Worm (Caenorhabditis elegans) whole organism, L1 larva: ENCODE data around the gene F52C12.6.

ENCODE experiments used
- C04F5.9 ChIP-seq: sonication (generic microtip); optimal IDR thresholded peaks from 2 replicates; lab custom pipeline; 2016; ENCODE audit warnings: missing genetic modification characterization, missing compliant biosample characterization
- C16A3.4 ChIP-seq: fragments of 150-350 bp; optimal IDR thresholded peaks from 2 replicates; lab custom pipeline; 2014; ENCODE audit warnings: missing biosample characterization, missing genetic modification characterization
- F16B12.6 ChIP-seq: fragments of 150-350 bp; optimal IDR thresholded peaks from 2 replicates; lab custom pipeline; 2014; ENCODE audit warnings: missing biosample characterization, missing genetic modification characterization
- aly-2 ChIP-seq: fragments of 150-350 bp; optimal IDR thresholded peaks from 2 replicates; lab custom pipeline; 2014; ENCODE audit warnings: missing biosample characterization, missing genetic modification characterization
- blmp-1 ChIP-seq: fragments of 150-350 bp; optimal IDR thresholded peaks from 2 replicates; lab custom pipeline; 2014; ENCODE audit warnings: missing biosample characterization, missing genetic modification characterization
- ceh-82 ChIP-seq, 3 experiments: fragments of 150-350 bp in 1 of 3; sonication (generic microtip) in 2 of 3; optimal IDR thresholded peaks; 2 replicates each; lab custom pipeline; 2014 to 2017; ENCODE audit warnings: missing biosample characterization in 3 of 3, missing genetic modification characterization in 3 of 3
- ceh-90 ChIP-seq: sonication (generic microtip); optimal IDR thresholded peaks from 2 replicates; lab custom pipeline; 2016; ENCODE audit warnings: missing genetic modification characterization, missing compliant biosample characterization
- dpl-1 ChIP-seq, 3 experiments: fragments of 150-350 bp in 2 of 3; sonication (generic microtip) in 1 of 3; optimal IDR thresholded peaks; 2 replicates each; lab custom pipeline; 2014 to 2017; ENCODE audit warnings: missing biosample characterization in 3 of 3, missing genetic modification characterization in 3 of 3, missing genetic modification reagents in 3 of 3
- dsc-1 ChIP-seq: sonication (generic microtip); optimal IDR thresholded peaks from 2 replicates; lab custom pipeline; 2016; ENCODE audit warnings: mild to moderate bottlenecking, missing genetic modification characterization, missing compliant biosample characterization
- efl-1 ChIP-seq, 4 experiments: fragments of 150-350 bp; optimal IDR thresholded peaks in 3 of 4; peaks in 1 of 4; 1 replicate in 1 of 4; 2 replicates in 3 of 4; lab custom pipeline; 2014; ENCODE audit warnings: missing biosample characterization in 2 of 4, missing genetic modification characterization in 2 of 4, missing genetic modification reagents in 2 of 4
- elt-3 ChIP-seq, 6 experiments: fragments of 150-350 bp in 1 of 6; sonication (generic microtip); optimal IDR thresholded peaks; 2 replicates each; lab custom pipeline; 2017 to 2018; ENCODE audit warnings: missing biosample characterization in 6 of 6, missing genetic modification characterization in 6 of 6, inconsistent platforms in 1 of 6
- ets-5 ChIP-seq: fragments of 200-800 bp; sonication (Bioruptor generic); IDR thresholded peaks from 2 replicates; pipeline ENCODE4 v1.3.6; 2022; ENCODE audit warnings: missing genetic modification characterization, missing compliant biosample characterization
- fkh-8 ChIP-seq: sonication (generic microtip); optimal IDR thresholded peaks from 2 replicates; lab custom pipeline; 2016; ENCODE audit warnings: mild to moderate bottlenecking, missing genetic modification characterization, missing compliant biosample characterization
- grh-1 ChIP-seq: fragments of 200-800 bp; sonication (Bioruptor generic); IDR thresholded peaks from 2 replicates; pipeline ENCODE4 v1.3.6; 2022; ENCODE audit warnings: missing genetic modification reagents, missing genetic modification characterization, missing compliant biosample characterization
- hpl-2 ChIP-seq: fragments of 150-350 bp; optimal IDR thresholded peaks from 2 replicates; lab custom pipeline; 2014; ENCODE audit warnings: missing biosample characterization, missing genetic modification reagents, missing genetic modification characterization
- irx-1 ChIP-seq: sonication (generic microtip); optimal IDR thresholded peaks from 2 replicates; lab custom pipeline; 2016; ENCODE audit warnings: missing genetic modification characterization, missing compliant biosample characterization
- isw-1 ChIP-seq: fragments of 200-800 bp; sonication (Bioruptor generic); IDR thresholded peaks from 2 replicates; pipeline ENCODE4 v1.3.6; 2022; ENCODE audit warnings: missing genetic modification characterization, missing compliant biosample characterization
- lin-13 ChIP-seq: fragments of 150-350 bp; optimal IDR thresholded peaks from 2 replicates; lab custom pipeline; 2014; ENCODE audit warnings: missing biosample characterization, missing genetic modification reagents, missing genetic modification characterization
- lin-15B ChIP-seq: fragments of 150-350 bp; sonication (generic microtip); optimal IDR thresholded peaks from 3 replicates; lab custom pipeline; 2014; ENCODE audit warnings: missing biosample characterization, missing genetic modification characterization
- lin-35 ChIP-seq, 2 experiments: fragments of 150-350 bp; optimal IDR thresholded peaks; 2 replicates each; lab custom pipeline; 2014; ENCODE audit warnings: missing biosample characterization in 2 of 2, missing genetic modification characterization in 2 of 2, missing genetic modification reagents in 2 of 2
- lin-39 ChIP-seq: fragments of 150-350 bp; optimal IDR thresholded peaks from 2 replicates; lab custom pipeline; 2014; ENCODE audit warnings: missing biosample characterization, missing genetic modification reagents, missing genetic modification characterization
- lsy-2 ChIP-seq, 2 experiments: fragments of 150-350 bp; optimal IDR thresholded peaks; 2 replicates each; lab custom pipeline; 2014; ENCODE audit warnings: missing biosample characterization in 2 of 2, missing genetic modification characterization in 2 of 2
- mdl-1 ChIP-seq, 2 experiments: fragments of 150-350 bp; optimal IDR thresholded peaks; 2 replicates each; lab custom pipeline; 2014 to 2017; ENCODE audit warnings: missing biosample characterization in 2 of 2, missing genetic modification characterization in 2 of 2, inconsistent platforms in 1 of 2
- mep-1 ChIP-seq: fragments of 150-350 bp; optimal IDR thresholded peaks from 2 replicates; lab custom pipeline; 2014; ENCODE audit warnings: missing biosample characterization, missing genetic modification characterization
- nhr-11 ChIP-seq: fragments of 150-350 bp; optimal IDR thresholded peaks from 2 replicates; lab custom pipeline; 2014; ENCODE audit warnings: missing biosample characterization, missing genetic modification characterization
- nhr-12 ChIP-seq: sonication (generic microtip); optimal IDR thresholded peaks from 2 replicates; lab custom pipeline; 2017; ENCODE audit warnings: missing biosample characterization, missing genetic modification characterization
- nhr-19 ChIP-seq: fragments of 200-800 bp; sonication (Bioruptor generic); conservative IDR thresholded peaks from 2 replicates; pipeline ENCODE4 v1.3.6; 2022; ENCODE audit warnings: missing genetic modification characterization, missing compliant biosample characterization
- nhr-20 ChIP-seq: sonication (generic microtip); optimal IDR thresholded peaks from 2 replicates; lab custom pipeline; 2016; ENCODE audit warnings: mild to moderate bottlenecking, missing genetic modification characterization, missing compliant biosample characterization
- nhr-71 ChIP-seq: sonication (generic microtip); optimal IDR thresholded peaks from 2 replicates; lab custom pipeline; 2016; ENCODE audit warnings: mild to moderate bottlenecking, missing genetic modification characterization, moderate library complexity, missing compliant biosample characterization
- nhr-77 ChIP-seq: fragments of 150-350 bp; optimal IDR thresholded peaks from 2 replicates; lab custom pipeline; 2014; ENCODE audit warnings: missing biosample characterization, missing genetic modification characterization
- nhr-85 ChIP-seq: sonication (generic microtip); peaks from one replicate; lab custom pipeline; 2016; ENCODE audit warnings: missing genetic modification characterization, inconsistent platforms, missing compliant biosample characterization
- nhr-90 ChIP-seq: sonication (generic microtip); optimal IDR thresholded peaks from 2 replicates; lab custom pipeline; 2016; ENCODE audit warnings: mild to moderate bottlenecking, missing genetic modification characterization, missing compliant biosample characterization; ENCODE audit not compliant: poor library complexity
- pax-3 ChIP-seq: fragments of 200-800 bp; sonication (Bioruptor generic); optimal IDR thresholded peaks from 2 replicates; lab custom pipeline; 2018; ENCODE audit warnings: mild to moderate bottlenecking, missing genetic modification characterization, moderate library complexity, missing compliant biosample characterization
- snpc-4 ChIP-seq: fragments of 150-350 bp; optimal IDR thresholded peaks from 2 replicates; lab custom pipeline; 2014; ENCODE audit warnings: missing biosample characterization, missing genetic modification characterization
- snu-23 ChIP-seq: sonication (generic microtip); optimal IDR thresholded peaks from 2 replicates; lab custom pipeline; 2016; ENCODE audit warnings: missing genetic modification characterization, missing compliant biosample characterization
- sox-4 ChIP-seq: sonication (generic microtip); optimal IDR thresholded peaks from 2 replicates; lab custom pipeline; 2016; ENCODE audit warnings: missing genetic modification characterization, missing compliant biosample characterization
- sup-37 ChIP-seq: fragments of 200-800 bp; sonication (Bioruptor generic); optimal IDR thresholded peaks from 2 replicates; lab custom pipeline; 2018; ENCODE audit warnings: mild to moderate bottlenecking, missing genetic modification characterization, missing compliant biosample characterization
- swsn-7 ChIP-seq: sonication (generic microtip); optimal IDR thresholded peaks from 2 replicates; lab custom pipeline; 2016; ENCODE audit warnings: missing genetic modification characterization, missing compliant biosample characterization
- tbx-2 ChIP-seq: sonication (generic microtip); optimal IDR thresholded peaks from 2 replicates; lab custom pipeline; 2016; ENCODE audit warnings: missing genetic modification characterization, missing compliant biosample characterization
- tlp-1 ChIP-seq: fragments of 150-350 bp; optimal IDR thresholded peaks from 2 replicates; lab custom pipeline; 2014; ENCODE audit warnings: missing biosample characterization, missing genetic modification characterization
- unc-130 ChIP-seq: fragments of 150-350 bp; optimal IDR thresholded peaks from 2 replicates; lab custom pipeline; 2017; ENCODE audit warnings: missing biosample characterization, missing genetic modification characterization, inconsistent platforms
- unc-30 ChIP-seq: sonication (generic microtip); optimal IDR thresholded peaks from 2 replicates; lab custom pipeline; 2017; ENCODE audit warnings: missing biosample characterization, missing genetic modification characterization
- unc-62 ChIP-seq: fragments of 150-350 bp; optimal IDR thresholded peaks from 2 replicates; lab custom pipeline; 2014; ENCODE audit warnings: missing biosample characterization, missing genetic modification reagents, missing genetic modification characterization
- unc-86 ChIP-seq: sonication (generic microtip); optimal IDR thresholded peaks from 2 replicates; lab custom pipeline; 2016; ENCODE audit warnings: missing genetic modification characterization, missing compliant biosample characterization
- vab-15 ChIP-seq: sonication (generic microtip); optimal IDR thresholded peaks from 2 replicates; lab custom pipeline; 2017; ENCODE audit warnings: missing genotype, mild to moderate bottlenecking, missing genetic modification characterization, missing compliant biosample characterization
- xbp-1 ChIP-seq: sonication (generic microtip); optimal IDR thresholded peaks from 2 replicates; lab custom pipeline; 2016; ENCODE audit warnings: missing genetic modification characterization, missing compliant biosample characterization
- zag-1 ChIP-seq: fragments of 150-350 bp; optimal IDR thresholded peaks from 2 replicates; lab custom pipeline; 2014; ENCODE audit warnings: missing biosample characterization, missing genetic modification characterization
- zip-4 ChIP-seq: fragments of 200-800 bp; sonication (Bioruptor generic); optimal IDR thresholded peaks from 2 replicates; lab custom pipeline; 2018; ENCODE audit warnings: mild to moderate bottlenecking, missing genetic modification characterization, moderate library complexity, missing compliant biosample characterization

Gene F52C12.6

ce11 chrIV:1952312-1952711 lies 4.2 kb upstream of the F52C12.6 start:
- TF ChIP-seq unc-86 (tag; lab: Kevin White, UChicago) (no peak), efl-1 (optimal IDR thresholded peaks at IDR 0.05; lab: Kevin White, UChicago) (peak; percentile 9 to 54), efl-1 (GFP tag; optimal IDR thresholded peaks at IDR 0.05 in 1 of 2; lab: Kevin White, UChicago) (peak; percentile 13 to 94), dpl-1 (GFP tag; optimal IDR thresholded peaks at IDR 0.05; lab: Kevin White, UChicago) (peak in 1 of 3 experiments; percentile 29), nhr-12 (no peak), tbx-2 (tag; lab: Kevin White, UChicago) (no peak), fkh-8 (no peak), lin-35 (GFP tag; optimal IDR thresholded peaks at IDR 0.05; lab: Kevin White, UChicago) (peak in 1 of 2 experiments; percentile 6), tlp-1 (no peak), lin-39 (no peak), grh-1 (GFP tag; lab: Robert Waterston, UW) (no peak), ets-5 (GFP tag; lab: Robert Waterston, UW) (no peak), C16A3.4 (tag; lab: Kevin White, UChicago) (no peak), nhr-85 (tag; lab: Kevin White, UChicago) (no peak), irx-1 (tag; lab: Kevin White, UChicago) (no peak), zag-1 (no peak), nhr-71 (no peak), unc-130 (no peak), unc-30 (no peak), xbp-1 (tag; lab: Kevin White, UChicago) (no peak), C04F5.9 (tag; lab: Kevin White, UChicago) (no peak), mdl-1 (tag; optimal IDR thresholded peaks at IDR 0.05; lab: Kevin White, UChicago) (no peak), isw-1 (GFP tag; lab: Robert Waterston, UW) (no peak), ceh-82 (tag; optimal IDR thresholded peaks at IDR 0.05; lab: Kevin White, UChicago) (no peak), pax-3 (no peak), F16B12.6 (tag; lab: Kevin White, UChicago) (no peak)

- TF ChIP-seq snpc-4 (tag; lab: Kevin White, UChicago) (no peak), vab-15 (no peak), grh-1 (GFP tag; lab: Robert Waterston, UW) (no peak), lin-15B (tag; lab: Kevin White, UChicago) (peak; percentile 47), unc-62 (no peak), lin-35 (GFP tag; optimal IDR thresholded peaks at IDR 0.05; lab: Kevin White, UChicago) (peak; percentile 79 to 91), efl-1 (optimal IDR thresholded peaks at IDR 0.05; lab: Kevin White, UChicago) (peak; percentile 48 to 85), efl-1 (GFP tag; optimal IDR thresholded peaks at IDR 0.05 in 1 of 2; lab: Kevin White, UChicago) (peak; percentile 86 to 98), nhr-71 (peak; percentile 86), snu-23 (GFP tag; lab: Kevin White, UChicago) (peak; percentile 82), mep-1 (tag; lab: Kevin White, UChicago) (peak; percentile 58), elt-3 (tag; optimal IDR thresholded peaks at IDR 0.05; lab: Kevin White, UChicago) (peak in 1 of 6 experiments; percentile 22), lsy-2 (tag; optimal IDR thresholded peaks at IDR 0.05; lab: Kevin White, UChicago) (peak; percentile 69 to 80), tbx-2 (tag; lab: Kevin White, UChicago) (peak; percentile 80), nhr-77 (peak; percentile 14), sox-4 (tag; lab: Kevin White, UChicago) (peak; percentile 49), pax-3 (peak; percentile 51), nhr-11 (no peak), ceh-90 (no peak), sup-37 (GFP tag; lab: Kevin White, UChicago) (peak; percentile 18), dpl-1 (GFP tag; optimal IDR thresholded peaks at IDR 0.05; lab: Kevin White, UChicago) (peak; percentile 70 to 88 (median 84)), fkh-8 (peak; percentile 63), aly-2 (tag; lab: Kevin White, UChicago) (peak; percentile 19), C16A3.4 (tag; lab: Kevin White, UChicago) (peak; percentile 34), blmp-1 (tag; lab: Kevin White, UChicago) (peak; percentile 36), ceh-82 (tag; optimal IDR thresholded peaks at IDR 0.05; lab: Kevin White, UChicago) (peak; percentile 47 to 52 (median 48)), mdl-1 (tag; optimal IDR thresholded peaks at IDR 0.05; lab: Kevin White, UChicago) (peak in 1 of 2 experiments; percentile 16), ets-5 (GFP tag; lab: Robert Waterston, UW) (no peak), hpl-2 (GFP tag; lab: Kevin White, UChicago) (no peak), nhr-19 (GFP tag; lab: Robert Waterston, UW) (peak; percentile 61), nhr-20 (peak; percentile 76), zip-4 (GFP tag; lab: Kevin White, UChicago) (peak; percentile 56), lin-39 (peak; percentile 50), nhr-90 (tag; lab: Kevin White, UChicago) (peak; percentile 80), unc-130 (no peak), nhr-85 (tag; lab: Kevin White, UChicago) (peak; percentile 83), dsc-1 (peak; percentile 84), C04F5.9 (tag; lab: Kevin White, UChicago) (peak; percentile 36), lin-13 (GFP tag; lab: Kevin White, UChicago) (no peak), xbp-1 (tag; lab: Kevin White, UChicago) (peak; percentile 87), unc-86 (tag; lab: Kevin White, UChicago) (peak; percentile 59), swsn-7 (tag; lab: Kevin White, UChicago) (peak; percentile 82)
These were observed 3.3 kb upstream of the F52C12.6 start, which contains the start of gene F52C12.2 for ce11 chrIV:1953132-1953629. Gene F52C12.2 (plus strand): TSS chrIV:1953579.
